Worm (Caenorhabditis elegans): ENCODE data around the gene R02F2.10.

The R02F2.10 gene

DNA sequence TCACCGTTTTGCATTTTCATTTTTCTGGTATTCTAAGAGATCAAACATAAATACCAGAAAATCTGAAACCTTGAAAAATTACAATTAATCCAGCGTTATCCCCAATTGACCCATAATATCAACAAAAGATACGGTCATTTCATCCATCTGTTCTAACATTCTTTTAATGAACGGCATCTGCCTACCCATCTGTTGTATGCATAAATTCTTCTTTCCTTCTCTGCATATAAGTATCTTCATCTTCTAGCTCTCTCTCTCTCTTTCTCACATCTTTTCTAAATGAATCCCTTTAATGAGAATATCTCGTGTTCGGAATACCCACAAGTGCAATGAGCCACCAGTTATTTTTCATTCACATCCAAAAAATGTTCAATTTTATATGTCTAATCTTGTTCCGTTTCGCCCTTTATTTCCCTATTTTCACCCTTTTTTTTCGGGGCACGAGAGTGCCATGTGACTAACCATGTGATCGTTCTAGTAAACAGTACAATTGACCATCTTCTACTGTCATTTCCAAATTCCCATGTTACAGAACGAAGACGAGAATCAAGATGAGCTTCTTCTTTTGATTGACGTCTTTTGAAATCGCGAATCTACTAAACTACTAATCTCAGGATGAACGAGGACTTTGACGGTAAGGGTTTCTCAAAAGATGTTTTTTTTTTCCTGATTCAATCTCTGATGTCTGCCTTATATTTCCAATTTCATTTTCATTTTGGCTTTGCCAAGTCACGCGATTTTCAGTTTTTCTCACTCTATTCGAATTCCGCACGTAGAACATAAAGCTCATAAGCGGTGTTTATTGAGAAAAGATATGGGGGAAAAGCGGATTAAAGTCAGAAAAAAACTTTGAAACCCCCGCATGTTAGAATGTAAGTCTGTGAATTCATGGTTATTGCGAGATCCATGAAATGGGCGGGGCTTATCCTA lies 23.5 kb downstream of the R02F2.10 start, which contains the start of gene R02F2.1:
Gene R02F2.1, plus strand, starts transcription at position 528 of the 930 bp plus-strand sequence.
- no peak for TF ChIP-seq ztf-25 (GFP tag; IDR thresholded peaks at IDR 0.05)
- TF ChIP-seq gei-17 (GFP tag; optimal IDR thresholded peaks at IDR 0.05) = peak; percentile 30
- TF ChIP-seq lin-26 (GFP tag; IDR thresholded peaks at IDR 0.05) = peak; percentile 66; the same call in 1 of the 2 replicates
- no peak for TF ChIP-seq ZK185.1 (tag; optimal IDR thresholded peaks at IDR 0.05; ENCODE audit: poor library complexity, severe bottlenecking)
- 0 out of 2 replicates have a peak, but pooled peaks have one; percentile 26 for TF ChIP-seq cebp-1 (GFP tag; IDR thresholded peaks at IDR 0.05)
- peak; percentile 67 for TF ChIP-seq cebp-1 (tag; optimal IDR thresholded peaks at IDR 0.05)
- TF ChIP-seq madf-3 (GFP tag; IDR thresholded peaks at IDR 0.05) = 0 out of 2 replicates have a peak, but pooled peaks have one; percentile 23
- peak; percentile 39 for TF ChIP-seq ztf-26 (tag; optimal IDR thresholded peaks at IDR 0.05)
- no peak for TF ChIP-seq repo-1 (tag; optimal IDR thresholded peaks at IDR 0.05)
- peak; percentile 18 for TF ChIP-seq nhr-80 (tag; optimal IDR thresholded peaks at IDR 0.05)
- TF ChIP-seq ama-1 (optimal IDR thresholded peaks at IDR 0.05) = peak; percentile 62
- no peak for TF ChIP-seq ama-1 (GFP tag; optimal IDR thresholded peaks at IDR 0.05)
- TF ChIP-seq tbp1 (GFP tag; optimal IDR thresholded peaks at IDR 0.05) = peak; percentile 25
- peak; percentile 45 for TF ChIP-seq tlf-1 (GFP tag; optimal IDR thresholded peaks at IDR 0.05)
- no peak for TF ChIP-seq B0019.2 (GFP tag; conservative IDR thresholded peaks at IDR 0.05)
- TF ChIP-seq lsl-1 (GFP tag; optimal IDR thresholded peaks at IDR 0.05) = no peak
- no peak for TF ChIP-seq snpc-4 (GFP tag; optimal IDR thresholded peaks at IDR 0.05)
- no peak for TF ChIP-seq snpc-4 (tag; optimal IDR thresholded peaks at IDR 0.05)

- TF ChIP-seq lsl-1 (GFP tag; optimal IDR thresholded peaks at IDR 0.05) (no peak), snpc-4 (GFP tag; optimal IDR thresholded peaks at IDR 0.05) (no peak), snpc-4 (tag; optimal IDR thresholded peaks at IDR 0.05) (peak in 3 of 4 experiments; percentile 17 to 46 (median 34)), atf-7 (tag; optimal IDR thresholded peaks at IDR 0.05) (peak; percentile 56), nhr-80 (tag; optimal IDR thresholded peaks at IDR 0.05) (peak; percentile 88), lin-40 (tag; optimal IDR thresholded peaks at IDR 0.05) (peak; percentile 42), K12H6.12 (tag; optimal IDR thresholded peaks at IDR 0.05) (peak; percentile 39), unc-130 (GFP tag; optimal IDR thresholded peaks at IDR 0.05) (no peak), rpc-1 (optimal IDR thresholded peaks at IDR 0.05) (no peak), rpc-1 (tag; optimal IDR thresholded peaks at IDR 0.05) (no peak), ZK185.1 (tag; optimal IDR thresholded peaks at IDR 0.05; ENCODE audit: poor library complexity, severe bottlenecking) (peak; percentile 14), ztf-22 (GFP tag; optimal IDR thresholded peaks at IDR 0.05) (peak; percentile 31), Y53G8AR.9 (GFP tag; conservative IDR thresholded peaks at IDR 0.05) (peak; percentile 59), somi-1 (GFP tag; optimal IDR thresholded peaks at IDR 0.05) (peak; percentile 18), C06A6.2 (GFP tag; conservative IDR thresholded peaks at IDR 0.05) (peak; percentile 40; the same call in 1 of the 2 replicates), let-607 (tag; optimal IDR thresholded peaks at IDR 0.05) (peak in 1 of 2 experiments; percentile 29), B0336.3 (GFP tag; IDR thresholded peaks at IDR 0.05) (peak; percentile 67), lin-54 (GFP tag; optimal IDR thresholded peaks at IDR 0.05) (no peak), attf-5 (GFP tag; optimal IDR thresholded peaks at IDR 0.05) (peak; percentile 33), lin-35 (GFP tag; optimal IDR thresholded peaks at IDR 0.05) (peak in 1 of 3 experiments; percentile 16), chd-7 (tag; optimal IDR thresholded peaks at IDR 0.05) (peak; percentile 30), nfyb-1 (GFP tag; IDR thresholded peaks at IDR 0.05) (peak; percentile 10; the same call in 1 of the 2 replicates), nfya-2 (GFP tag; IDR thresholded peaks at IDR 0.05) (no peak), mel-28 (tag; optimal IDR thresholded peaks at IDR 0.05; ENCODE audit: borderline replicate concordance) (no peak), ekl-4 (GFP tag; IDR thresholded peaks at IDR 0.05) (no peak; the same call in 1 of the 2 replicates), ets-4 (GFP tag; optimal IDR thresholded peaks at IDR 0.05) (peak; percentile 36), unc-62 (GFP tag; optimal IDR thresholded peaks at IDR 0.05) (peak; percentile 68), Y56A3A.18 (GFP tag; IDR thresholded peaks at IDR 0.05) (no peak), hmg-1.2 (GFP tag; IDR thresholded peaks at IDR 0.05) (peak; percentile 67; the same call in 1 of the 2 replicates), lin-26 (GFP tag; IDR thresholded peaks at IDR 0.05) (peak; percentile 9; the same call in 1 of the 2 replicates), zfh-2 (GFP tag; conservative IDR thresholded peaks at IDR 0.05) (peak; percentile 72), tbp1 (GFP tag; optimal IDR thresholded peaks at IDR 0.05) (peak; percentile 31)
These were observed 24.9 kb downstream of the R02F2.10 start for ce11 chrIII:5502915-5503575.

All from whole organism, young adult.